Worm (Caenorhabditis elegans) whole organism, young adult: Measurements from ENCODE around the gene bath-28.

ENCODE experiments used
- B0019.2 ChIP-seq: fragments of 200-800 bp; sonication (Bioruptor generic); conservative IDR thresholded peaks from 2 replicates; pipeline ENCODE4 v1.3.6; 2022; ENCODE audit warnings: missing genetic modification reagents, missing genetic modification characterization, missing compliant biosample characterization
- B0336.3 ChIP-seq: fragments of 200-800 bp; sonication (Bioruptor generic); IDR thresholded peaks from 2 replicates; pipeline ENCODE4 v1.3.6; 2022; ENCODE audit warnings: missing genetic modification characterization, missing compliant biosample characterization
- C06A6.2 ChIP-seq: fragments of 200-800 bp; sonication (Bioruptor generic); conservative IDR thresholded peaks from 2 replicates; pipeline ENCODE4 v1.3.6; 2022; ENCODE audit warnings: missing genetic modification characterization, missing compliant biosample characterization
- C17E4.6 ChIP-seq: fragments of 200-800 bp; sonication (Bioruptor generic); IDR thresholded peaks from 2 replicates; pipeline ENCODE4 v1.3.6; 2022; ENCODE audit warnings: missing genetic modification reagents, missing genetic modification characterization, missing compliant biosample characterization
- F23B12.7 ChIP-seq: sonication (generic microtip); optimal IDR thresholded peaks from 2 replicates; lab custom pipeline; 2017; ENCODE audit warnings: missing genetic modification characterization, mild to moderate bottlenecking, missing compliant biosample characterization, antibody characterized with exemption, moderate library complexity; ENCODE audit not compliant: insufficient read depth
- F37B4.10 ChIP-seq: fragments of 200-800 bp; sonication (Bioruptor generic); IDR thresholded peaks from 2 replicates; pipeline ENCODE4 v1.3.6; 2022; ENCODE audit warnings: missing genetic modification characterization, missing compliant biosample characterization
- K11D2.4 ChIP-seq: fragments of 200-800 bp; sonication (Bioruptor generic); IDR thresholded peaks from 2 replicates; pipeline ENCODE4 v1.3.6; 2022; ENCODE audit warnings: missing genetic modification reagents, missing genetic modification characterization, missing compliant biosample characterization
- K12H6.12 ChIP-seq: fragments of 200-800 bp; sonication (Bioruptor generic); optimal IDR thresholded peaks from 2 replicates; lab custom pipeline; 2018; ENCODE audit warnings: mild to moderate bottlenecking, missing genetic modification characterization, missing compliant biosample characterization
- T26A5.8 ChIP-seq: sonication (generic microtip); optimal IDR thresholded peaks from 2 replicates; lab custom pipeline; 2016; ENCODE audit warnings: missing genetic modification characterization, missing compliant biosample characterization
- Y53F4B.3 ChIP-seq: fragments of 200-800 bp; sonication (Bioruptor generic); IDR thresholded peaks from 2 replicates; pipeline ENCODE4 v1.3.6; 2022; ENCODE audit warnings: missing genetic modification reagents, missing genetic modification characterization, missing compliant biosample characterization
- Y53G8AR.9 ChIP-seq: fragments of 200-800 bp; sonication (Bioruptor generic); conservative IDR thresholded peaks from 2 replicates; pipeline ENCODE4 v1.3.6; 2022; ENCODE audit warnings: missing genetic modification reagents, missing genetic modification characterization, missing compliant biosample characterization
- Y67H2A.10 ChIP-seq: fragments of 200-800 bp; sonication (Bioruptor generic); conservative IDR thresholded peaks from 2 replicates; pipeline ENCODE4 v1.3.6; 2022; ENCODE audit warnings: missing genetic modification reagents, missing genetic modification characterization, missing compliant biosample characterization
- ZK185.1 ChIP-seq: sonication (generic microtip); optimal IDR thresholded peaks from 2 replicates; lab custom pipeline; 2016; ENCODE audit warnings: mild to moderate bottlenecking, missing genetic modification characterization, missing compliant biosample characterization; ENCODE audit not compliant: poor library complexity, severe bottlenecking
- akir-1 ChIP-seq: fragments of 200-800 bp; sonication (Bioruptor generic); optimal IDR thresholded peaks from 2 replicates; lab custom pipeline; 2018; ENCODE audit warnings: mild to moderate bottlenecking, missing genetic modification characterization, moderate library complexity, missing compliant biosample characterization
- aptf-3 ChIP-seq: fragments of 200-800 bp; sonication (Bioruptor generic); IDR thresholded peaks from 2 replicates; pipeline ENCODE4 v1.3.6; 2022; ENCODE audit warnings: missing genetic modification characterization, missing compliant biosample characterization
- atf-7 ChIP-seq: sonication (generic microtip); optimal IDR thresholded peaks from 2 replicates; lab custom pipeline; 2017; ENCODE audit warnings: mild to moderate bottlenecking, missing genetic modification characterization, missing compliant biosample characterization
- attf-6 ChIP-seq: fragments of 200-800 bp; sonication (Bioruptor generic); IDR thresholded peaks from 2 replicates; pipeline ENCODE4 v1.3.6; 2022; ENCODE audit warnings: missing genetic modification reagents, missing genetic modification characterization, missing compliant biosample characterization
- ccch-3 ChIP-seq: fragments of 200-800 bp; sonication (Bioruptor generic); optimal IDR thresholded peaks from 2 replicates; lab custom pipeline; 2018; ENCODE audit warnings: mild to moderate bottlenecking, missing genetic modification characterization, missing compliant biosample characterization
- cebp-2 ChIP-seq: fragments of 200-800 bp; sonication (Bioruptor generic); IDR thresholded peaks from 2 replicates; pipeline ENCODE4 v1.3.6; 2022; ENCODE audit warnings: missing genetic modification characterization, missing compliant biosample characterization
- chd-7 ChIP-seq: sonication (generic microtip); optimal IDR thresholded peaks from 2 replicates; lab custom pipeline; 2016; ENCODE audit warnings: mild to moderate bottlenecking, missing genetic modification characterization, moderate library complexity, missing compliant biosample characterization
- him-1 ChIP-seq: sonication (generic microtip); optimal IDR thresholded peaks from 2 replicates; lab custom pipeline; 2016; ENCODE audit warnings: missing genotype, missing genetic modification reagents, missing genetic modification characterization, missing compliant biosample characterization
- hlh-12 ChIP-seq: sonication (generic microtip); optimal IDR thresholded peaks from 2 replicates; lab custom pipeline; 2016; ENCODE audit warnings: missing genetic modification characterization, missing compliant biosample characterization
- madf-3 ChIP-seq: fragments of 200-800 bp; sonication (Bioruptor generic); IDR thresholded peaks from 2 replicates; pipeline ENCODE4 v1.3.6; 2022; ENCODE audit warnings: missing genetic modification reagents, missing genetic modification characterization, missing compliant biosample characterization
- nfyb-1 ChIP-seq: fragments of 200-800 bp; sonication (Bioruptor generic); IDR thresholded peaks from 2 replicates; pipeline ENCODE4 v1.3.6; 2022; ENCODE audit warnings: missing genetic modification reagents, missing genetic modification characterization, missing compliant biosample characterization
- nhr-27 ChIP-seq: fragments of 200-800 bp; sonication (Bioruptor generic); optimal IDR thresholded peaks from 2 replicates; lab custom pipeline; 2018; ENCODE audit warnings: mild to moderate bottlenecking, missing genetic modification characterization, moderate library complexity, missing compliant biosample characterization
- nhr-80 ChIP-seq: sonication (generic microtip); optimal IDR thresholded peaks from 2 replicates; lab custom pipeline; 2016; ENCODE audit warnings: missing genetic modification characterization, missing compliant biosample characterization
- nhr-90 ChIP-seq: sonication (generic microtip); optimal IDR thresholded peaks from 2 replicates; lab custom pipeline; 2016; ENCODE audit warnings: missing genotype, mild to moderate bottlenecking, missing genetic modification characterization, missing compliant biosample characterization
- pbrm-1 ChIP-seq: fragments of 200-800 bp; sonication (Bioruptor generic); IDR thresholded peaks from 2 replicates; pipeline ENCODE4 v1.3.6; 2022; ENCODE audit warnings: missing genetic modification reagents, missing genetic modification characterization, missing compliant biosample characterization
- pha-4 ChIP-seq: fragments of 150-350 bp; sonication (generic microtip); optimal IDR thresholded peaks from 2 replicates; lab custom pipeline; 2014; ENCODE audit warnings: missing biosample characterization, missing genetic modification reagents, missing genetic modification characterization
- rec-8 ChIP-seq, 2 experiments: sonication (generic microtip); optimal IDR thresholded peaks; 2 replicates each; lab custom pipeline; 2016; ENCODE audit warnings: mild to moderate bottlenecking in 2 of 2, missing genetic modification characterization in 2 of 2, missing genetic modification reagents in 2 of 2, missing genotype in 2 of 2, missing biosample characterization in 1 of 2, missing compliant biosample characterization in 1 of 2, moderate library complexity in 1 of 2
- snpc-1.1 ChIP-seq: sonication (generic microtip); optimal IDR thresholded peaks from 2 replicates; lab custom pipeline; 2017; ENCODE audit warnings: missing genetic modification characterization, mild to moderate bottlenecking, missing compliant biosample characterization, antibody characterized with exemption, moderate library complexity, missing genotype, missing genetic modification reagents; ENCODE audit not compliant: insufficient read depth
- snpc-3.4 ChIP-seq: sonication (generic microtip); optimal IDR thresholded peaks from 2 replicates; lab custom pipeline; 2017; ENCODE audit warnings: missing genetic modification characterization, mild to moderate bottlenecking, missing compliant biosample characterization, antibody characterized with exemption, moderate library complexity, missing genotype, missing genetic modification reagents
- snpc-4 ChIP-seq, 5 experiments: fragments of 150-350 bp in 1 of 5; sonication (generic microtip) in 4 of 5; optimal IDR thresholded peaks; 2 replicates each; lab custom pipeline; 2014 to 2018; ENCODE audit warnings: missing genetic modification characterization in 5 of 5, missing biosample characterization in 3 of 5, antibody characterized with exemption in 2 of 5, mild to moderate bottlenecking in 2 of 5, missing compliant biosample characterization in 2 of 5, missing genotype in 2 of 5, moderate library complexity in 2 of 5, missing genetic modification reagents in 1 of 5
- sptf-2 ChIP-seq: fragments of 200-800 bp; sonication (Bioruptor generic); optimal IDR thresholded peaks from 2 replicates; lab custom pipeline; 2018; ENCODE audit warnings: mild to moderate bottlenecking, missing genetic modification characterization, missing compliant biosample characterization
- tbp1 ChIP-seq: fragments of 200-800 bp; sonication (Bioruptor generic); optimal IDR thresholded peaks from 2 replicates; lab custom pipeline; 2018; ENCODE audit warnings: mild to moderate bottlenecking, missing genetic modification characterization, missing compliant biosample characterization
- xnd-1 ChIP-seq: sonication (generic microtip); optimal IDR thresholded peaks from 2 replicates; lab custom pipeline; 2016; ENCODE audit warnings: missing genotype, missing genetic modification reagents, missing genetic modification characterization, missing compliant biosample characterization
- ztf-22 ChIP-seq: fragments of 200-800 bp; sonication (Bioruptor generic); optimal IDR thresholded peaks from 2 replicates; lab custom pipeline; 2018; ENCODE audit warnings: mild to moderate bottlenecking, missing genetic modification characterization, moderate library complexity, missing compliant biosample characterization

The bath-28 gene

ce11 chrII:3332039-3332438, 12.7 kb downstream of the bath-28 start, which contains the start of gene irld-27:
irld-27 (plus strand) TSS chrII:3332339.
- TF ChIP-seq K12H6.12 (tag; lab: Kevin White, UChicago) = no peak
- TF ChIP-seq chd-7 = no peak
- no peak for TF ChIP-seq pha-4 (tag; lab: Kevin White, UChicago)
- no peak for TF ChIP-seq hlh-12 (tag; lab: Kevin White, UChicago)
- no peak for TF ChIP-seq C06A6.2
- no peak for TF ChIP-seq K11D2.4 (GFP tag; lab: Robert Waterston, UW)
- no peak for TF ChIP-seq B0336.3
- no peak for TF ChIP-seq C17E4.6 (GFP tag; lab: Robert Waterston, UW)
- TF ChIP-seq aptf-3 (GFP tag; lab: Robert Waterston, UW) = no peak
- TF ChIP-seq rec-8 (tag; optimal IDR thresholded peaks at IDR 0.05; lab: Kevin White, UChicago) = no peak
- TF ChIP-seq akir-1 = no peak

DNA sequence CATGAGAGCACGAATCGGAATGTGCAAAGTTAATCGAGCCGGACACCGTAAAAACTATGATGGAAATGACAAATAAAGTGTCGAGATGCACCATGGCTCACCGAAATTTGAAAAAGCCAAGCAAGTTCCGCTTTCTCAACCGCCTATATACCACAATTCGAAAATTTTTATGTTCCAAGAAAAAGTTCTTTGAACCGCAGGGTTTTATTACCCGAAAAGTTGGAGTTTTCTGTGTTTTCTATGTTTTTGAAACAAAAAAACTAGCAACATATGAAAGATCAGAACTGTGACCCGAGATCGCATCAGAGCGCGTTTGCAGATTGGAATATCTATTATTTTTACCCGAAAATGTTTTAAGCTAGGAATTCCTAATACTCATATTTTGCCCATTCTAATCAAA, 17.7 kb downstream of the bath-28 start, which contains the start of gene Y46D2A.3:
TSS of gene Y46D2A.3 (minus strand) at position 101 of the 400 bp plus-strand sequence.
- no peak for TF ChIP-seq snpc-1.1 (tag; lab: Kevin White, UChicago)
- no peak for TF ChIP-seq F23B12.7 (tag; lab: Kevin White, UChicago)

ce11 chrII:3323179-3323578, 21.6 kb downstream of the bath-28 start, which contains the start of gene Y46D2A.2:
Y46D2A.2 (minus strand) TSS chrII:3323279.
- TF ChIP-seq sptf-2 = no peak
- no peak for TF ChIP-seq ZK185.1 (tag; lab: Kevin White, UChicago)
- TF ChIP-seq nhr-90 = no peak
- TF ChIP-seq ccch-3 (GFP tag; lab: Kevin White, UChicago) = no peak
- TF ChIP-seq madf-3 = no peak
- no peak for TF ChIP-seq nhr-27 (tag; lab: Kevin White, UChicago)
- no peak for TF ChIP-seq B0019.2 (GFP tag; lab: Robert Waterston, UW)
- TF ChIP-seq xnd-1 (tag; lab: Kevin White, UChicago) = no peak
- TF ChIP-seq tbp1 = no peak
- no peak for TF ChIP-seq ztf-22 (GFP tag; lab: Kevin White, UChicago)
- no peak for TF ChIP-seq nfyb-1 (GFP tag; lab: Robert Waterston, UW)

ce11 chrII:3322257-3322656, 22.5 kb downstream of the bath-28 start, which contains the start of gene Y46D2A.1:
Y46D2A.1 (plus strand) TSS chrII:3322557.
- no peak for TF ChIP-seq Y67H2A.10
- TF ChIP-seq him-1 (tag; lab: Kevin White, UChicago) = no peak
- no peak for TF ChIP-seq nhr-27 (tag; lab: Kevin White, UChicago)

DNA sequence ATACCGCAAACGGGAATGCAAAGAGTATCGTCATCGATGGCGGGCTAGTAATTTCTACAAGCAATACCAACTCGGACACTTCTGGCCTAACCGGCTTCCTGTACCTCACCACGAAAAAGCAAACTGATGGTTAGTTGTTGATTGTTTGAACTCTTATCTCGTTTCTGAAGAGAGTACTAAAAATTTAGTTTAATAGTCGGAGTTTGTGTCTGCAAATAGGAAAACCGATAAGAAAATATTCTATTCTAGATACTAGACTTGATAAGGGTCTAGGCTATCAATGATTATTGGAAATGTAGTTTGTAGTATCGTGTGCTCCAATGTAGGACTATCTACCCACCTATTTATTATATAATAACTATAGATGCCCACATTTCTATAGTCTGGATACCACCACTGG, 25.9 kb downstream of the bath-28 start:
- TF ChIP-seq T26A5.8 (no peak), nhr-80 (tag; lab: Kevin White, UChicago) (peak; percentile 29)

DNA sequence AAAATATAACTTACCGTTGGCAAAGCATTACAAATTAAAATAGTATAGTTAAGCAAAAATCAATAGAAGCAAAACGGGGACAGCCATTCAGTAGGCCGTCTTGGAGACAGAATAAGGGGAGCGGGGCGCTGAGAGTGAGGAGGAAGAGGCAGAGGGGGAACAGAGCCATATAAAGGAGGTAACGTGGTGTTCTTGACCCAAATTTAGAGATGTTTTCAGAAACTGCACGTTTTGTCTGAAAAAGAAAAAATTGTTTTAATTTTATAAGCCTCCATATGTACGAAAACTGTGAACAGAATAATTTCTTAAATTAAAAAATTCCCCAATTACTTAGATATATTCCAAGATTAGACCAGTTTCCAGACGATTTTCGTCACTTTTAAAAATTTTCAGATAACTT, 31.3 kb downstream of the bath-28 start, which contains the start of gene F39E9.6:
TSS of gene F39E9.6 (minus strand) at position 101 of the 400 bp plus-strand sequence.
- TF ChIP-seq Y67H2A.10 (no peak), cebp-2 (GFP tag; lab: Robert Waterston, UW) (no peak), Y53F4B.3 (GFP tag; lab: Robert Waterston, UW) (no peak), atf-7 (no peak), attf-6 (GFP tag; lab: Robert Waterston, UW) (no peak), pbrm-1 (GFP tag; lab: Robert Waterston, UW) (no peak), akir-1 (no peak), snpc-3.4 (tag; lab: Kevin White, UChicago) (no peak), F37B4.10 (no peak), snpc-4 (GFP tag; optimal IDR thresholded peaks at IDR 0.05; lab: Kevin White, UChicago) (no peak), snpc-4 (tag; optimal IDR thresholded peaks at IDR 0.05; lab: Kevin White, UChicago) (no peak), Y53G8AR.9 (GFP tag; lab: Robert Waterston, UW) (no peak)
